Fruit fly (Drosophila melanogaster): ENCODE measurements around the gene CG5346.

- TF ChIP-seq h (optimal IDR thresholded peaks at IDR 0.05) (no peak), insv (optimal IDR thresholded peaks at IDR 0.05) (no peak)
These were observed 37.2 kb downstream of the CG5346 start, which contains the start of the genes CCT1 and tHMG1 for dm6 chr3R:22491088-22491879.
